Fruit fly (Drosophila melanogaster) whole organism, embryonic: ENCODE results near the gene gkt.

Source experiments
- Atf3 ChIP-seq: fragments of 200-800 bp; sonication (Bioruptor generic); optimal IDR thresholded peaks from 3 replicates; lab custom pipeline; 2016; ENCODE audit warnings: missing biosample characterization, missing genetic modification characterization
- Bdp1 ChIP-seq: fragments of 200-800 bp; sonication (Bioruptor generic); optimal IDR thresholded peaks from 3 replicates; lab custom pipeline; 2016; ENCODE audit warnings: missing biosample characterization, missing genetic modification characterization
- CG10147 ChIP-seq: fragments of 200-800 bp; sonication (Bioruptor generic); optimal IDR thresholded peaks from 2 replicates; lab custom pipeline; 2019; ENCODE audit warnings: missing biosample characterization, mild to moderate bottlenecking, missing genetic modification characterization, moderate library complexity
- CG10654 ChIP-seq: fragments of 200-800 bp; sonication (Bioruptor generic); optimal IDR thresholded peaks from 2 replicates; lab custom pipeline; 2016; ENCODE audit warnings: missing biosample characterization, missing genetic modification characterization
- CG11093 ChIP-seq: fragments of 200-800 bp; sonication (Bioruptor generic); IDR thresholded peaks from 3 replicates; pipeline ENCODE4 v1.3.6; 2022; ENCODE audit warnings: missing biosample characterization, missing genetic modification characterization
- CG12659 ChIP-seq: fragments of 200-800 bp; sonication (Bioruptor generic); optimal IDR thresholded peaks from 3 replicates; lab custom pipeline; 2017; ENCODE audit warnings: mild to moderate bottlenecking, missing biosample characterization, missing genetic modification reagents, missing genetic modification characterization
- CG12769 ChIP-seq: fragments of 200-800 bp; sonication (Bioruptor generic); optimal IDR thresholded peaks from 2 replicates; lab custom pipeline; 2019; ENCODE audit warnings: missing biosample characterization, mild to moderate bottlenecking, missing genetic modification characterization, moderate library complexity
- CG13287 ChIP-seq: fragments of 200-800 bp; sonication (Bioruptor generic); IDR thresholded peaks from 2 replicates; pipeline ENCODE4 v1.3.6; 2022; ENCODE audit warnings: missing biosample characterization, missing genetic modification characterization; ENCODE audit not compliant: partially characterized antibody
- CG2116 ChIP-seq: fragments of 200-800 bp; sonication (Bioruptor generic); optimal IDR thresholded peaks from 3 replicates; lab custom pipeline; 2018; ENCODE audit warnings: missing biosample characterization, mild to moderate bottlenecking, missing genetic modification characterization
- CG30020 ChIP-seq: fragments of 200-800 bp; optimal IDR thresholded peaks from 2 replicates; lab custom pipeline; 2019; ENCODE audit warnings: missing biosample characterization, mild to moderate bottlenecking, missing genetic modification characterization, moderate library complexity
- CG3065 ChIP-seq: fragments of 200-800 bp; sonication (Bioruptor generic); optimal IDR thresholded peaks from 2 replicates; lab custom pipeline; 2016; ENCODE audit warnings: missing biosample characterization, missing genetic modification characterization
- CG32532 ChIP-seq: fragments of 200-800 bp; sonication (Bioruptor generic); IDR thresholded peaks from 2 replicates; pipeline ENCODE4 v1.3.6; 2022; ENCODE audit warnings: missing biosample characterization, missing genetic modification characterization
- CG3281 ChIP-seq: fragments of 200-800 bp; sonication (Bioruptor generic); optimal IDR thresholded peaks from 3 replicates; lab custom pipeline; 2017; ENCODE audit warnings: missing biosample characterization, mild to moderate bottlenecking, missing genetic modification characterization
- CG3995 ChIP-seq: fragments of 200-800 bp; sonication (Bioruptor generic); optimal IDR thresholded peaks from 3 replicates; lab custom pipeline; 2016; ENCODE audit warnings: missing biosample characterization, missing genetic modification characterization
- CG42726 ChIP-seq: fragments of 200-800 bp; sonication (Bioruptor generic); IDR thresholded peaks from 2 replicates; pipeline ENCODE4 v1.3.6; 2022; ENCODE audit warnings: missing biosample characterization, missing genetic modification characterization; ENCODE audit not compliant: partially characterized antibody
- CG4328 ChIP-seq: fragments of 200-800 bp; sonication (Bioruptor generic); optimal IDR thresholded peaks from 3 replicates; lab custom pipeline; 2017; ENCODE audit warnings: missing biosample characterization, missing genetic modification reagents, missing genetic modification characterization
- CG6272 ChIP-seq: fragments of 200-800 bp; sonication (Bioruptor generic); IDR thresholded peaks from 2 replicates; pipeline ENCODE4 v1.3.6; 2022; ENCODE audit warnings: missing biosample characterization, missing genetic modification characterization
- CG7839 ChIP-seq: fragments of 200-800 bp; sonication (Bioruptor generic); optimal IDR thresholded peaks from 3 replicates; lab custom pipeline; 2018; ENCODE audit warnings: missing biosample characterization, mild to moderate bottlenecking, missing genetic modification characterization, moderate library complexity
- CG8359 ChIP-seq: fragments of 200-800 bp; sonication (Bioruptor generic); optimal IDR thresholded peaks from 2 replicates; lab custom pipeline; 2017; ENCODE audit warnings: missing biosample characterization, mild to moderate bottlenecking, missing genetic modification characterization, borderline replicate concordance
- CG8478 ChIP-seq: fragments of >200 bp; optimal IDR thresholded peaks from 2 replicates; lab custom pipeline; 2018
- CG8924 ChIP-seq: fragments of 200-800 bp; optimal IDR thresholded peaks from 3 replicates; lab custom pipeline; 2019; ENCODE audit warnings: missing biosample characterization, mild to moderate bottlenecking, missing genetic modification characterization, moderate library complexity
- CG9817 ChIP-seq: fragments of 200-800 bp; sonication (Bioruptor generic); optimal IDR thresholded peaks from 2 replicates; lab custom pipeline; 2018; ENCODE audit warnings: missing biosample characterization, mild to moderate bottlenecking, missing genetic modification characterization, moderate library complexity
- Chrac-16 ChIP-seq: fragments of 200-800 bp; sonication (Bioruptor generic); optimal IDR thresholded peaks from 3 replicates; lab custom pipeline; 2016; ENCODE audit warnings: missing biosample characterization, missing genetic modification characterization
- D19B ChIP-seq: fragments of 200-800 bp; sonication (Bioruptor generic); optimal IDR thresholded peaks from 2 replicates; lab custom pipeline; 2017; ENCODE audit warnings: missing biosample characterization, mild to moderate bottlenecking, missing genetic modification characterization
- Dad ChIP-seq: fragments of 200-800 bp; sonication (Bioruptor generic); optimal IDR thresholded peaks from 3 replicates; lab custom pipeline; 2016; ENCODE audit warnings: missing biosample characterization, missing genetic modification characterization
- Dek ChIP-seq: fragments of 200-800 bp; sonication (Bioruptor generic); optimal IDR thresholded peaks from 3 replicates; lab custom pipeline; 2019; ENCODE audit warnings: missing biosample characterization, mild to moderate bottlenecking, missing genetic modification characterization, moderate library complexity
- Dfd ChIP-seq, 2 experiments: fragments of >200 bp; optimal IDR thresholded peaks; 2 replicates each; lab custom pipeline; 2017; ENCODE audit warnings: missing biosample characterization in 2 of 2, missing genetic modification characterization in 2 of 2
- Fer1 ChIP-seq: fragments of 200-800 bp; sonication (Bioruptor generic); optimal IDR thresholded peaks from 2 replicates; lab custom pipeline; 2017; ENCODE audit warnings: missing biosample characterization, mild to moderate bottlenecking, missing genetic modification characterization
- HmgZ ChIP-seq: fragments of 200-800 bp; sonication (Bioruptor generic); optimal IDR thresholded peaks from 2 replicates; lab custom pipeline; 2018; ENCODE audit warnings: missing biosample characterization, mild to moderate bottlenecking, missing genetic modification characterization
- Oli ChIP-seq: fragments of 200-800 bp; sonication (Bioruptor generic); optimal IDR thresholded peaks from 2 replicates; lab custom pipeline; 2018; ENCODE audit warnings: missing biosample characterization, mild to moderate bottlenecking, missing genetic modification characterization, moderate library complexity
- Sox100B ChIP-seq: fragments of 200-800 bp; sonication (Bioruptor generic); optimal IDR thresholded peaks from 3 replicates; lab custom pipeline; 2018; ENCODE audit warnings: missing biosample characterization, mild to moderate bottlenecking, missing genetic modification characterization
- Tbp ChIP-seq: fragments of >200 bp; optimal IDR thresholded peaks from 2 replicates; lab custom pipeline; 2018; ENCODE audit warnings: missing biosample characterization, missing genetic modification characterization
- chinmo ChIP-seq: fragments of 200-800 bp; sonication (Bioruptor generic); IDR thresholded peaks from 4 replicates; pipeline ENCODE4 v1.3.6; 2022; ENCODE audit warnings: missing biosample characterization, missing genetic modification characterization; ENCODE audit not compliant: partially characterized antibody
- croc ChIP-seq: fragments of 200-800 bp; sonication (Bioruptor generic); conservative IDR thresholded peaks from 3 replicates; pipeline ENCODE4 v1.3.6; 2022; ENCODE audit warnings: missing biosample characterization, missing genetic modification characterization
- dimm ChIP-seq: fragments of 200-800 bp; sonication (Bioruptor generic); IDR thresholded peaks from 2 replicates; pipeline ENCODE4 v1.3.6; 2022; ENCODE audit warnings: missing biosample characterization, missing genetic modification characterization
- exex ChIP-seq: fragments of 200-800 bp; sonication (Bioruptor generic); optimal IDR thresholded peaks from 4 replicates; lab custom pipeline; 2018; ENCODE audit warnings: missing biosample characterization, mild to moderate bottlenecking, missing genetic modification characterization, moderate library complexity
- gce ChIP-seq: fragments of 200-800 bp; sonication (Bioruptor generic); IDR thresholded peaks from 3 replicates; pipeline ENCODE4 v1.3.6; 2022; ENCODE audit warnings: missing biosample characterization, missing genetic modification characterization
- grn ChIP-seq: fragments of 200-800 bp; sonication (Bioruptor generic); optimal IDR thresholded peaks from 3 replicates; lab custom pipeline; 2017; ENCODE audit warnings: missing biosample characterization, missing genetic modification characterization
- gro ChIP-seq: fragments of 200-800 bp; sonication (Bioruptor generic); optimal IDR thresholded peaks from 2 replicates; lab custom pipeline; 2016; ENCODE audit warnings: missing biosample characterization, missing genetic modification characterization
- inv ChIP-seq: fragments of 200-800 bp; sonication (Bioruptor generic); IDR thresholded peaks from 2 replicates; pipeline ENCODE4 v1.3.6; 2022; ENCODE audit warnings: missing biosample characterization, missing genetic modification characterization; ENCODE audit not compliant: partially characterized antibody
- knrl ChIP-seq: fragments of 200-800 bp; sonication (Bioruptor generic); IDR thresholded peaks from 3 replicates; pipeline ENCODE4 v1.3.6; 2022; ENCODE audit warnings: missing biosample characterization, missing genetic modification characterization; ENCODE audit not compliant: partially characterized antibody
- mam ChIP-seq: fragments of 200-800 bp; sonication (Bioruptor generic); optimal IDR thresholded peaks from 3 replicates; lab custom pipeline; 2016; ENCODE audit warnings: missing biosample characterization, missing genetic modification characterization
- nerfin-2 ChIP-seq: fragments of 200-800 bp; sonication (Bioruptor generic); IDR thresholded peaks from 2 replicates; pipeline ENCODE4 v1.3.6; 2022; ENCODE audit warnings: missing biosample characterization, missing genetic modification characterization; ENCODE audit not compliant: partially characterized antibody
- nmo ChIP-seq: fragments of 200-800 bp; sonication (Bioruptor generic); optimal IDR thresholded peaks from 2 replicates; lab custom pipeline; 2018; ENCODE audit warnings: missing biosample characterization, mild to moderate bottlenecking, missing genetic modification characterization, moderate library complexity
- otp ChIP-seq: fragments of 200-800 bp; sonication (Bioruptor generic); IDR thresholded peaks from 3 replicates; pipeline ENCODE4, ENCODE4 v1.3.6; 2022; ENCODE audit warnings: missing biosample characterization, missing genetic modification characterization
- pzg ChIP-seq: fragments of 200-800 bp; sonication (Bioruptor generic); optimal IDR thresholded peaks from 3 replicates; lab custom pipeline; 2018; ENCODE audit warnings: missing biosample characterization, mild to moderate bottlenecking, missing genetic modification characterization, moderate library complexity
- repo ChIP-seq: fragments of 200-800 bp; sonication (Bioruptor generic); optimal IDR thresholded peaks from 2 replicates; lab custom pipeline; 2016; ENCODE audit warnings: missing biosample characterization, missing genetic modification characterization
- sisA ChIP-seq: fragments of 200-800 bp; sonication (Bioruptor generic); IDR thresholded peaks from 2 replicates; pipeline ENCODE4 v1.3.6; 2022; ENCODE audit warnings: missing biosample characterization, missing genetic modification characterization
- so ChIP-seq: fragments of 200-800 bp; sonication (Bioruptor generic); IDR thresholded peaks from 3 replicates; pipeline ENCODE4 v1.3.6; 2022; ENCODE audit warnings: missing biosample characterization, missing genetic modification characterization
- unpg ChIP-seq: fragments of 200-800 bp; sonication (Bioruptor generic); optimal IDR thresholded peaks from 3 replicates; lab custom pipeline; 2018; ENCODE audit warnings: missing biosample characterization, mild to moderate bottlenecking, missing genetic modification characterization, moderate library complexity
- vvl ChIP-seq: fragments of 200-800 bp; sonication (Bioruptor generic); IDR thresholded peaks from 2 replicates; pipeline ENCODE4 v1.3.6; 2022; ENCODE audit warnings: missing biosample characterization, missing genetic modification characterization

The gkt gene

dm6 chr2L:3170949-3171579 lies 11.3 kb downstream of the gkt start, which contains the start of gene CG44002 (continued):
- TF ChIP-seq CG32532 (GFP tag; lab: Robert Waterston, UW) (no peak), gce (GFP tag; lab: Robert Waterston, UW) (no peak), HmgZ (tag; lab: Kevin White, UChicago) (no peak), CG12659 (peak; percentile 30), Dfd (GFP tag; optimal IDR thresholded peaks at IDR 0.05; lab: Kevin White, UChicago) (no peak), repo (no peak), otp (GFP tag; lab: Robert Waterston, UW) (no peak), chinmo (GFP tag; lab: Robert Waterston, UW) (no peak), Chrac-16 (GFP tag; lab: Kevin White, UChicago) (no peak), CG4328 (no peak), D19B (GFP tag; lab: Kevin White, UChicago) (no peak), Dek (tag; lab: Kevin White, UChicago) (no peak), CG8478 (lab: Kevin White, UChicago) (no peak), pzg (GFP tag; lab: Kevin White, UChicago) (peak; percentile 36), Tbp (no peak), CG10147 (GFP tag; lab: Kevin White, UChicago) (no peak), CG42726 (GFP tag; lab: Robert Waterston, UW) (no peak), exex (tag; lab: Kevin White, UChicago) (no peak), CG8359 (GFP tag; lab: Kevin White, UChicago) (no peak), Dad (GFP tag; lab: Kevin White, UChicago) (no peak), Atf3 (GFP tag; lab: Kevin White, UChicago) (no peak), CG11093 (GFP tag; lab: Robert Waterston, UW) (no peak), CG13287 (GFP tag; lab: Robert Waterston, UW) (peak; percentile 26; the same call in 1 of the 2 replicates), vvl (GFP tag; lab: Robert Waterston, UW) (no peak), CG3065 (GFP tag; lab: Kevin White, UChicago) (no peak), knrl (GFP tag; lab: Robert Waterston, UW) (no peak), grn (no peak), Bdp1 (GFP tag; lab: Kevin White, UChicago) (no peak), gro (GFP tag; lab: Kevin White, UChicago) (no peak), CG2116 (GFP tag; lab: Kevin White, UChicago) (peak; percentile 3), CG10654 (GFP tag; lab: Kevin White, UChicago) (no peak), mam (no peak), dimm (GFP tag; lab: Robert Waterston, UW) (no peak), CG7839 (tag; lab: Kevin White, UChicago) (no peak), CG6272 (GFP tag; lab: Robert Waterston, UW) (no peak), CG30020 (tag; lab: Kevin White, UChicago) (peak; percentile 74), nmo (GFP tag; lab: Kevin White, UChicago) (no peak), inv (GFP tag; lab: Robert Waterston, UW) (no peak), Fer1 (GFP tag; lab: Kevin White, UChicago) (no peak), CG3995 (GFP tag; lab: Kevin White, UChicago) (no peak), sisA (GFP tag; lab: Robert Waterston, UW) (no peak), croc (no peak), nerfin-2 (GFP tag; lab: Robert Waterston, UW) (no peak), Sox100B (no peak), CG12769 (tag; lab: Kevin White, UChicago) (no peak), unpg (GFP tag; lab: Kevin White, UChicago) (no peak), CG8924 (tag; lab: Kevin White, UChicago) (no peak), CG9817 (tag; lab: Kevin White, UChicago) (no peak), CG3281 (GFP tag; lab: Kevin White, UChicago) (no peak), Oli (tag; lab: Kevin White, UChicago) (no peak), so (GFP tag; lab: Robert Waterston, UW) (no peak)
